Fruit fly (Drosophila melanogaster) whole organism, larva: ENCODE data around the gene CG6836.

ENCODE experiments used
- noc ChIP-seq: fragments of 200-800 bp; sonication (Bioruptor generic); optimal IDR thresholded peaks from 3 replicates; lab custom pipeline; 2019; ENCODE audit warnings: missing biosample characterization, mild to moderate bottlenecking, missing genetic modification characterization, moderate library complexity

The CG6836 gene

dm6 chr3L:19000413-19000812, 50.0 kb downstream of the CG6836 start, which contains the start of gene CG3808:
CG3808 (minus strand) TSS chr3L:19000608.
- no peak for TF ChIP-seq noc (tag; lab: Kevin White, UChicago)

- TF ChIP-seq noc (tag; lab: Kevin White, UChicago), result no peak
Measured at dm6 chr3L:19003220-19003619, 52.8 kb downstream of the CG6836 start, which contains the start of gene SmydA-2. SmydA-2 (minus strand) TSS chr3L:19003252.

dm6 chr3L:19004120-19004519, 53.7 kb downstream of the CG6836 start:
- TF ChIP-seq noc (tag; lab: Kevin White, UChicago), result no peak
